Fruit fly (Drosophila melanogaster) whole organism, pupa: ENCODE measurements around the gene lok.

ENCODE experiments used
- CG10348 ChIP-seq: fragments of 200-800 bp; sonication (Bioruptor generic); IDR thresholded peaks from 2 replicates; pipeline ENCODE4 v1.3.6; 2022; ENCODE audit warnings: missing biosample characterization, missing genetic modification characterization
- CG12605 ChIP-seq: fragments of 200-800 bp; sonication (Bioruptor generic); IDR thresholded peaks from 2 replicates; pipeline ENCODE4 v1.3.6; 2022; ENCODE audit warnings: missing biosample characterization, missing genetic modification characterization
- CG13204 ChIP-seq: fragments of 200-800 bp; sonication (Bioruptor generic); optimal IDR thresholded peaks from 2 replicates; lab custom pipeline; 2018; ENCODE audit warnings: missing biosample characterization, mild to moderate bottlenecking, missing genetic modification characterization, moderate library complexity
- CG14655 ChIP-seq: fragments of 200-800 bp; sonication (Bioruptor generic); optimal IDR thresholded peaks from 3 replicates; lab custom pipeline; 2017; ENCODE audit warnings: mild to moderate bottlenecking, missing biosample characterization, missing genetic modification reagents, missing genetic modification characterization
- CG15710 ChIP-seq: fragments of 200-800 bp; sonication (Bioruptor generic); optimal IDR thresholded peaks from 2 replicates; lab custom pipeline; 2018; ENCODE audit warnings: missing biosample characterization, mild to moderate bottlenecking, missing genetic modification characterization, moderate library complexity
- CG17806 ChIP-seq: fragments of 200-800 bp; sonication (Bioruptor generic); optimal IDR thresholded peaks from 2 replicates; lab custom pipeline; 2018; ENCODE audit warnings: missing biosample characterization, mild to moderate bottlenecking, missing genetic modification characterization, moderate library complexity
- CG32121 ChIP-seq: fragments of 200-800 bp; sonication (Bioruptor generic); IDR thresholded peaks from 2 replicates; pipeline ENCODE4 v1.3.6; 2022; ENCODE audit warnings: missing biosample characterization, missing genetic modification characterization
- CG34367 ChIP-seq: fragments of 200-800 bp; sonication (Bioruptor generic); optimal IDR thresholded peaks from 2 replicates; lab custom pipeline; 2018; ENCODE audit warnings: missing biosample characterization, mild to moderate bottlenecking, missing genetic modification characterization
- CG4496 ChIP-seq: fragments of 200-800 bp; sonication (Bioruptor generic); IDR thresholded peaks from 3 replicates; pipeline ENCODE4 v1.3.6; 2022; ENCODE audit warnings: missing biosample characterization, missing genetic modification characterization
- CG8159 ChIP-seq: fragments of 200-800 bp; sonication (Bioruptor generic); optimal IDR thresholded peaks from 3 replicates; lab custom pipeline; 2018; ENCODE audit warnings: missing biosample characterization, mild to moderate bottlenecking, missing genetic modification characterization, moderate library complexity
- CG8301 ChIP-seq: fragments of 200-800 bp; sonication (Bioruptor generic); optimal IDR thresholded peaks from 2 replicates; lab custom pipeline; 2018; ENCODE audit warnings: missing biosample characterization, mild to moderate bottlenecking, missing genetic modification characterization
- CG9948 ChIP-seq: fragments of 200-800 bp; sonication (Bioruptor generic); optimal IDR thresholded peaks from 2 replicates; lab custom pipeline; 2018; ENCODE audit warnings: missing biosample characterization, mild to moderate bottlenecking, missing genetic modification characterization, moderate library complexity
- D1 ChIP-seq: fragments of 200-800 bp; sonication (Bioruptor generic); optimal IDR thresholded peaks from 2 replicates; lab custom pipeline; 2018; ENCODE audit warnings: missing biosample characterization, mild to moderate bottlenecking, missing genetic modification characterization, moderate library complexity
- EcR ChIP-seq: fragments of 200-800 bp; sonication (Bioruptor generic); optimal IDR thresholded peaks from 3 replicates; lab custom pipeline; 2019; ENCODE audit warnings: missing biosample characterization, missing genetic modification characterization, mild to moderate bottlenecking, moderate library complexity, missing genetic modification reagents
- Ets98B ChIP-seq: fragments of 200-800 bp; sonication (Bioruptor generic); IDR thresholded peaks from 2 replicates; pipeline ENCODE4 v1.3.6; 2022; ENCODE audit warnings: missing biosample characterization, missing genetic modification characterization
- Pif1A ChIP-seq: fragments of 200-800 bp; sonication (Bioruptor generic); optimal IDR thresholded peaks from 3 replicates; lab custom pipeline; 2016; ENCODE audit warnings: missing biosample characterization, missing genetic modification characterization
- Pif1B ChIP-seq: fragments of 200-800 bp; sonication (Bioruptor generic); optimal IDR thresholded peaks from 3 replicates; lab custom pipeline; 2016; ENCODE audit warnings: missing biosample characterization, missing genetic modification characterization
- Snoo ChIP-seq: fragments of 200-800 bp; sonication (Bioruptor generic); optimal IDR thresholded peaks from 3 replicates; lab custom pipeline; 2017; ENCODE audit warnings: missing biosample characterization, mild to moderate bottlenecking, missing genetic modification characterization, inconsistent platforms
- fd96Ca ChIP-seq: fragments of 200-800 bp; sonication (Bioruptor generic); IDR thresholded peaks from 3 replicates; pipeline ENCODE4 v1.3.6; 2022; ENCODE audit warnings: missing biosample characterization, missing genetic modification characterization
- gl ChIP-seq: fragments of 200-800 bp; sonication (Bioruptor generic); optimal IDR thresholded peaks from 2 replicates; lab custom pipeline; 2018; ENCODE audit warnings: missing biosample characterization, mild to moderate bottlenecking, missing genetic modification characterization
- rn ChIP-seq: fragments of 200-800 bp; sonication (Bioruptor generic); IDR thresholded peaks from 2 replicates; pipeline ENCODE4 v1.3.6; 2022; ENCODE audit warnings: missing biosample characterization, missing genetic modification characterization

Gene lok

DNA sequence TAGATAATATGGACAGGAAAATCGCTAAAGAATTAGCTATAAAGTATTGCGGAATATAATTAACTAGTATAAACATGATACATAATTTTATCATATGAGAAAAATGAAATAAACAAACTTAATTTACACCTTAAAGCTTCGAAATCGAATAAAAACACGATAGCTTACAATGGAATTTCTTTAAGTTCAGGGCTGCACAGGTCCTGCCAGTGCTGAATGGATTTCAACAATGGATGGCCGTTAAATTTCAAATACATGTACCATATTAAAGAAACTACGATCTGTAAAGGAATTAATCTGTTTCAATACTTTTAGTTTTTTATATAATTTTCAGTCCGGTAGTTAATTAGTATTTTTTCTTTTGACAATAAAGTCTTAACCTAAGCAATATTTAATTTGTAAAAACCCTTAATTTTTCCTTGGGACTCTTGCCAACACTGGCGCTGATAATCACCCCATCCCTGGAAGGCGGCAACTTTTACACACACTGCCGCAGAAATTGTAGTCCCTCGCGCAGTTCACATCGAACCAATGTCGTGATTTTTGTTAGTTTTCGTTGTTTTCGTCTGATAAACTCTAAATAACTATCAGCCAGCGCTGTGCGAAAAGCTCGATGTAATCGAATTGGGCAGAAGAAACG, at the start of gene lok, which contains the start of gene barr:
Gene lok (plus strand): TSS at position 405 of the 640 bp plus-strand sequence.
Gene barr (minus strand): TSS at position 353 of the 640 bp plus-strand sequence.
- TF ChIP-seq CG12605 (GFP tag; lab: Robert Waterston, UW) (no peak), CG13204 (GFP tag; lab: Kevin White, UChicago) (no peak), CG8159 (peak; percentile 37), gl (no peak), fd96Ca (GFP tag; lab: Robert Waterston, UW) (no peak), CG32121 (GFP tag; lab: Robert Waterston, UW) (no peak), CG8301 (tag; lab: Kevin White, UChicago) (no peak), CG17806 (tag; lab: Kevin White, UChicago) (no peak), CG9948 (tag; lab: Kevin White, UChicago) (peak; percentile 17), Snoo (tag; lab: Kevin White, UChicago) (no peak), CG34367 (no peak), CG14655 (GFP tag; lab: Kevin White, UChicago) (no peak), D1 (tag; lab: Kevin White, UChicago) (no peak), CG15710 (tag; lab: Kevin White, UChicago) (peak; percentile 20)

DNA sequence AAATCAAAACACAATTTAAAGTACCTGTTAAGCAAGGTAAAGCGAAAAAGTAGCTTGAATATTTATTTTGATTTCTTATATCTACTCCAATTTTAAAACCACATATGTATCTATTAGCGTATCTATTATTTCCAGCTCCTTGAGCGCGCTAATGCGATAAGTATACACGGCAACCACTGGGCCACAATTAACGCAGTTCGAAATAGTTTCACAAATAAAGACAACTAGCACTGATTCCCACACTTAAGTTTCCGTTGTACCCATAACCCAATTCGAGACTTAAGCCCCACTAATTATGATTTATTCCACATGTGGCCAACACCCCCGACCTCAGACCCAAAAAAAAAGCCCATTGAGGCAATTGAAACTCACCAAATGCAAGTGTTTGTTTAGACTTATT, 44.8 kb upstream of the lok start:
- TF ChIP-seq CG13204 (GFP tag; lab: Kevin White, UChicago) (no peak), CG8159 (no peak), gl (no peak), CG12605 (GFP tag; lab: Robert Waterston, UW) (no peak), Pif1B (GFP tag; lab: Kevin White, UChicago) (no peak), Ets98B (no peak), rn (GFP tag; lab: Robert Waterston, UW) (no peak), Snoo (tag; lab: Kevin White, UChicago) (no peak), Pif1A (GFP tag; lab: Kevin White, UChicago) (no peak), CG9948 (tag; lab: Kevin White, UChicago) (no peak), CG17806 (tag; lab: Kevin White, UChicago) (no peak), CG14655 (GFP tag; lab: Kevin White, UChicago) (no peak)

DNA sequence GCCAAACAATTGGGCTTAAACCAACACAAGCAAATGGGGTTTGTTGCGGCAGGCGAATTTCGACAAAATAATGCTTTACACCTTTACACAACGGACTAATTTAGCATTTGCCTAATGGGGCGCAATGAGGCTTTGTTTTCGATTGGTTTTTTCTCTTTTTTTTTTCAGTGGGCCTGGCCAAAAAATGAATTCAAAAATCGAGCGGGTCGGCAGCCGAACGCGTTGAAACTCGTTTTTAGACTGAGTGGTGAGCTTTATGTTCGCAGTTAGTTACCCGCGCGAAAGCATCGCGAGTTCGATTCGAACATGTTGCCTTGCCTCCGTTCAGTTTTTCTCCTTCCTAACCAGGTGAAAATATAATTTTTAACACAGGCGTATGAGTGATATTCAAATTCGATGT, 44.2 kb upstream of the lok start, which contains the start of gene CG43861:
Gene CG43861 (minus strand): TSS at position 228 of the 400 bp plus-strand sequence.
- TF ChIP-seq CG8159 = peak; percentile 14
- TF ChIP-seq CG34367 = no peak
- peak; percentile 46 for TF ChIP-seq CG14655 (GFP tag; lab: Kevin White, UChicago)
- TF ChIP-seq CG9948 (tag; lab: Kevin White, UChicago) = peak; percentile 19
- no peak; the same call in 2 of the 3 replicates for TF ChIP-seq fd96Ca (GFP tag; lab: Robert Waterston, UW)
- TF ChIP-seq rn (GFP tag; lab: Robert Waterston, UW) = no peak
- TF ChIP-seq CG10348 (GFP tag; lab: Robert Waterston, UW) = no peak
- TF ChIP-seq CG8301 (tag; lab: Kevin White, UChicago) = peak; percentile 43
- no peak for TF ChIP-seq D1 (tag; lab: Kevin White, UChicago)
- TF ChIP-seq EcR (GFP tag; lab: Kevin White, UChicago) = no peak
- TF ChIP-seq CG17806 (tag; lab: Kevin White, UChicago) = no peak
- TF ChIP-seq CG4496 (GFP tag; lab: Robert Waterston, UW) = 0 out of 3 replicates have a peak, but pooled peaks have one; percentile 37
- TF ChIP-seq Ets98B = peak; percentile 16; the same call in 1 of the 2 replicates
- no peak; the same call in 1 of the 2 replicates for TF ChIP-seq CG32121 (GFP tag; lab: Robert Waterston, UW)
- no peak for TF ChIP-seq Snoo (tag; lab: Kevin White, UChicago)
- TF ChIP-seq CG13204 (GFP tag; lab: Kevin White, UChicago) = no peak
- TF ChIP-seq CG12605 (GFP tag; lab: Robert Waterston, UW) = no peak

DNA sequence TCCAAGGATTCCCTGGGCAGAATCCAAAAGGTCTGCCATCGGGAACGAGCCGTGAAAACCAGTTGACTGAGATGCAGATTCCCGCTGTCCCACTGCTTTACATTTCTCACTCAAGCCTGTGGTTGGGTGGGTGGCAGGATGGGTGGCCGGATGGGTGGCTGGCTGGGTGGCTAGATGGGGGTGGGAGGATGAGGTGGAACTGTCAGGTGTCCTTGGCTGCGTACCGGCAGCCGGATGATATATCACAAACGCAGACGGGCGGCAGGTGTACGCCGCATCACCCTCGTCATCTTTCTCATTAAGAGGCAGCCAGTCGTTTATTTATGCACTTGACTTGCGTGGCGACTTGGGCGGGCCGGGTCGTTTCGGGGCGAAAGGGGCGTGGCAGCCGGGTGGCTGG, 41.1 kb upstream of the lok start:
- TF ChIP-seq CG13204 (GFP tag; lab: Kevin White, UChicago) (peak; percentile 15), CG4496 (GFP tag; lab: Robert Waterston, UW) (no peak)

DNA sequence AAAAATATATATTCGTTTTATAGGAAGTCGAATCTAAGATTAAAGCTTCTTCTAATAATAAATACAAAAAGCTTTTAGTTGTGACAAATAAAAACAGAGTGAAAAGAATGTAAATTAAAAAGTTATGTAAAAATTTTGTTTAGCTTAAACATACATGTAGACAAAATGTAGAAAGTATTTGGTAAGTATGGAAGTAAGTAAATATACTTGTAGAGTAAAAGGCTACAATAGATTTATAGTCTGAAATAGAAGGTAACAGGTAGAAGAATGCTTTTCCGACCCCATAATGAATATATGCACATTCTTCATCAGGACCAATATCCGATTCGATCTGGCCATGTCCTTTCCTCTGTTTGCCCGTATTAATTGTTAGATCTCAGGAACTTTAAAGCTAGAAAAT, 36.9 kb upstream of the lok start:
- TF ChIP-seq Ets98B = no peak
- TF ChIP-seq Pif1B (GFP tag; lab: Kevin White, UChicago) = no peak
- TF ChIP-seq CG15710 (tag; lab: Kevin White, UChicago) = no peak
- no peak for TF ChIP-seq rn (GFP tag; lab: Robert Waterston, UW)
- TF ChIP-seq CG9948 (tag; lab: Kevin White, UChicago) = no peak
- no peak for TF ChIP-seq Pif1A (GFP tag; lab: Kevin White, UChicago)
- no peak for TF ChIP-seq fd96Ca (GFP tag; lab: Robert Waterston, UW)
- TF ChIP-seq CG12605 (GFP tag; lab: Robert Waterston, UW) = no peak
- TF ChIP-seq Snoo (tag; lab: Kevin White, UChicago) = no peak
- no peak for TF ChIP-seq gl
- no peak for TF ChIP-seq CG14655 (GFP tag; lab: Kevin White, UChicago)
- TF ChIP-seq CG17806 (tag; lab: Kevin White, UChicago) = no peak
- no peak for TF ChIP-seq CG13204 (GFP tag; lab: Kevin White, UChicago)
- no peak for TF ChIP-seq CG8301 (tag; lab: Kevin White, UChicago)
- no peak for TF ChIP-seq CG8159
- no peak for TF ChIP-seq EcR (GFP tag; lab: Kevin White, UChicago)
- TF ChIP-seq CG32121 (GFP tag; lab: Robert Waterston, UW) = no peak
- no peak for TF ChIP-seq D1 (tag; lab: Kevin White, UChicago)
